Worm (Caenorhabditis elegans) whole organism, early embryonic: Measurements from ENCODE around the gene vit-2.

Source experiments
- ama-1 ChIP-seq: fragments of 150-350 bp; optimal IDR thresholded peaks from 2 replicates; lab custom pipeline; 2014
- ets-7 ChIP-seq: sonication (generic microtip); optimal IDR thresholded peaks from 2 replicates; lab custom pipeline; 2016; ENCODE audit warnings: missing genotype, missing genetic modification characterization, missing compliant biosample characterization
- hmbx-1 ChIP-seq: sonication (generic microtip); optimal IDR thresholded peaks from 2 replicates; lab custom pipeline; 2016; ENCODE audit warnings: mild to moderate bottlenecking, missing genetic modification characterization, missing compliant biosample characterization
- scrt-1 ChIP-seq: fragments of 200-800 bp; sonication (Bioruptor generic); IDR thresholded peaks from 2 replicates; pipeline ENCODE4 v1.3.6; 2022; ENCODE audit warnings: missing genetic modification characterization, missing compliant biosample characterization
- sea-1 ChIP-seq: fragments of 200-800 bp; sonication (Bioruptor generic); conservative IDR thresholded peaks from 2 replicates; pipeline ENCODE4 v1.3.6; 2022; ENCODE audit warnings: missing genetic modification characterization, missing compliant biosample characterization
- tbx-37 ChIP-seq: fragments of 200-800 bp; sonication (Bioruptor generic); conservative IDR thresholded peaks from 2 replicates; pipeline ENCODE4 v1.3.6; 2022; ENCODE audit warnings: missing genetic modification reagents, missing genetic modification characterization, missing compliant biosample characterization

- TF ChIP-seq ets-7 (tag; lab: Kevin White, UChicago) (no peak), sea-1 (GFP tag; lab: Robert Waterston, UW) (no peak), scrt-1 (GFP tag; lab: Robert Waterston, UW) (no peak), ama-1 (lab: Kevin White, UChicago) (no peak), hmbx-1 (no peak), tbx-37 (GFP tag; lab: Robert Waterston, UW) (no peak)
Measured at ce11 chrX:5120196-5120595, 19.4 kb downstream of the vit-2 start.
